Worm (Caenorhabditis elegans) whole organism, late embryonic: ENCODE results near the gene mca-3.

ENCODE experiments used
- hlh-15 ChIP-seq: sonication (generic microtip); optimal IDR thresholded peaks from 2 replicates; lab custom pipeline; 2016; ENCODE audit warnings: missing genetic modification characterization, missing compliant biosample characterization
- mec-3 ChIP-seq: sonication (generic microtip); optimal IDR thresholded peaks from 2 replicates; lab custom pipeline; 2016; ENCODE audit warnings: borderline replicate concordance, missing genetic modification characterization, missing compliant biosample characterization

ce11 chrIV:3145587-3145986 lies 12.6 kb upstream of the mca-3 start, which contains the start of gene T23E1.3:
- TF ChIP-seq hlh-15 (tag; lab: Kevin White, UChicago) (no peak), mec-3 (tag; lab: Kevin White, UChicago) (no peak)
